Fruit fly (Drosophila melanogaster): ENCODE data around the gene vilya.

DNA sequence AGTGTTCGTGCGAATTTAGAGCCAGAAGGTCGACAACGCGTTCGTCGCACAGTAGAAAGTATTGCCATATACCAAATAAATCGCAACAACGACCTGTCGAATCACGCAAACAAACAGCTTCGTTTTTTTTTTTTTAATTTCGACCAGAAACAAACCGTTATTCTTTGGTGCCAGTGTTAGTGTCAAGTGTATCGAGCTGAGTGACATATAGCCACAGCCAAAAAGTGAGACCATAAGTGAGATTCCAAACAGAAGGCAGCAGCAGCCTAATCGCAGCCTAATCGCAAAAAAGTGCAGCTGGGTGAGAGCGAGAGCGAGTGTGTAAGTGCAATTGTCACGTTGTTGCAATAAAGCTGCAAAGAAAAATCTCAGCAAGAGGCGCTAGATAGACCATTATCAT is 40.9 kb upstream of the vilya start, which contains the start of gene per:
- TF ChIP-seq CG33557 (GFP tag; optimal IDR thresholded peaks at IDR 0.05) (no peak), onecut (GFP tag; IDR thresholded peaks at IDR 0.05) (no peak), tll (GFP tag; optimal IDR thresholded peaks at IDR 0.05) (no peak), CG9932 (GFP tag; IDR thresholded peaks at IDR 0.05) (no peak)
